Worm (Caenorhabditis elegans) whole organism, late embryonic: ENCODE data around the gene ubc-7.

ENCODE experiments used
- K02D7.2 ChIP-seq: sonication (generic microtip); optimal IDR thresholded peaks from 2 replicates; lab custom pipeline; 2017; ENCODE audit warnings: mild to moderate bottlenecking, missing genetic modification characterization, missing compliant biosample characterization
- ama-1 ChIP-seq: fragments of 150-350 bp; optimal IDR thresholded peaks from 2 replicates; lab custom pipeline; 2014
- dve-1 ChIP-seq: sonication (generic microtip); optimal IDR thresholded peaks from 2 replicates; lab custom pipeline; 2017; ENCODE audit warnings: antibody characterized with exemption, mild to moderate bottlenecking, missing genetic modification characterization, missing compliant biosample characterization
- ets-4 ChIP-seq: sonication (generic microtip); optimal IDR thresholded peaks from 2 replicates; lab custom pipeline; 2016; ENCODE audit warnings: missing genetic modification characterization, missing compliant biosample characterization
- hlh-30 ChIP-seq: sonication (generic microtip); optimal IDR thresholded peaks from 2 replicates; lab custom pipeline; 2017; ENCODE audit warnings: antibody characterized with exemption, missing genetic modification characterization, missing compliant biosample characterization; ENCODE audit not compliant: insufficient read depth
- nhr-11 ChIP-seq: fragments of 150-350 bp; optimal IDR thresholded peaks from 2 replicates; lab custom pipeline; 2014; ENCODE audit warnings: missing biosample characterization, missing genetic modification characterization
- odd-2 ChIP-seq: sonication (generic microtip); optimal IDR thresholded peaks from 2 replicates; lab custom pipeline; 2017; ENCODE audit warnings: antibody characterized with exemption, mild to moderate bottlenecking, missing genetic modification characterization, missing compliant biosample characterization
- pqm-1 ChIP-seq: sonication (generic microtip); optimal IDR thresholded peaks from 2 replicates; lab custom pipeline; 2016; ENCODE audit warnings: missing genetic modification characterization, missing compliant biosample characterization
- sox-2 ChIP-seq: fragments of 200-800 bp; sonication (Bioruptor generic); IDR thresholded peaks from 2 replicates; pipeline ENCODE4 v1.3.6; 2022; ENCODE audit warnings: missing genetic modification reagents, missing genetic modification characterization, missing compliant biosample characterization
- sox-4 ChIP-seq: sonication (generic microtip); optimal IDR thresholded peaks from 2 replicates; lab custom pipeline; 2017; ENCODE audit warnings: mild to moderate bottlenecking, missing genetic modification characterization, inconsistent platforms, missing compliant biosample characterization

DNA sequence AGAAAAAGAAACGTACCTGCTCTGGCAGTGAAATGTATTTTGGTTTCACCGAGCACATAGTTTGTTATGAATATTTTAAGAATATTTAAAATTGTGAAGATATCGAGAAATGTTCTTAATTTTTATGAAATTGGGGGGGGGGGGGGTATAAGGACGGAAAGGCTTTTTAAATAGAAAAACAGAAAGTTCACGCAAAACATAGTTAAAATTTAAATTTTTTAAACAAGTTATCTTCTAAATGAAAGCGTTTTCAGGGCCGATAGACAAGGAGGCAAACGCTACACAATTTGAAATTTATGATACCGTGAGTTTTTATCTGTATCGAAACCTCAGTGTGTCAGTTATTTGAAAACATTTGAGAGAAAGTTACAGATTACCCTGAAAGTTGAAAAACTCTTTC, 24.8 kb upstream of the ubc-7 start, which contains the start of gene C15H7.4:
- TF ChIP-seq odd-2 (tag; lab: Kevin White, UChicago) (no peak), ama-1 (no peak), nhr-11 (tag; lab: Kevin White, UChicago) (no peak), K02D7.2 (no peak), hlh-30 (tag; lab: Kevin White, UChicago) (no peak), ets-4 (tag; lab: Kevin White, UChicago) (no peak), pqm-1 (tag; lab: Kevin White, UChicago) (no peak), sox-2 (GFP tag; lab: Robert Waterston, UW) (no peak), dve-1 (tag; lab: Kevin White, UChicago) (no peak), sox-4 (tag; lab: Kevin White, UChicago) (no peak)
